Fruit fly (Drosophila melanogaster) whole organism, embryonic: ENCODE results near the gene CG13484.

ENCODE experiments used
- Ada2b ChIP-seq: fragments of 200-800 bp; sonication (Bioruptor generic); IDR thresholded peaks from 2 replicates; pipeline ENCODE4 v1.3.6; 2022; ENCODE audit warnings: missing biosample characterization, missing genetic modification characterization
- Aef1 ChIP-seq: fragments of 200-800 bp; sonication (Bioruptor generic); IDR thresholded peaks from 3 replicates; pipeline ENCODE4 v1.3.6; 2022; ENCODE audit warnings: missing biosample characterization, missing genetic modification characterization
- CG11456 ChIP-seq: fragments of 200-800 bp; sonication (Bioruptor generic); IDR thresholded peaks from 3 replicates; pipeline ENCODE4 v1.3.6; 2022; ENCODE audit warnings: missing biosample characterization, missing genetic modification characterization
- CG11696 ChIP-seq: fragments of 200-800 bp; sonication (Bioruptor generic); IDR thresholded peaks from 2 replicates; pipeline ENCODE4 v1.3.6; 2022; ENCODE audit warnings: missing biosample characterization, missing genetic modification characterization
- CG12659 ChIP-seq: fragments of 200-800 bp; sonication (Bioruptor generic); optimal IDR thresholded peaks from 3 replicates; lab custom pipeline; 2017; ENCODE audit warnings: mild to moderate bottlenecking, missing biosample characterization, missing genetic modification reagents, missing genetic modification characterization
- CG12744 ChIP-seq: fragments of 200-800 bp; sonication (Bioruptor generic); optimal IDR thresholded peaks from 2 replicates; lab custom pipeline; 2016; ENCODE audit warnings: missing biosample characterization, missing genetic modification characterization
- CG13296 ChIP-seq: fragments of 200-800 bp; sonication (Bioruptor generic); optimal IDR thresholded peaks from 3 replicates; lab custom pipeline; 2018; ENCODE audit warnings: missing biosample characterization, mild to moderate bottlenecking, missing genetic modification characterization
- CG16815 ChIP-seq: fragments of 200-800 bp; sonication (Bioruptor generic); optimal IDR thresholded peaks from 3 replicates; lab custom pipeline; 2017; ENCODE audit warnings: missing biosample characterization, mild to moderate bottlenecking, missing genetic modification characterization
- CG17186 ChIP-seq: fragments of 200-800 bp; sonication (Bioruptor generic); optimal IDR thresholded peaks from 3 replicates; lab custom pipeline; 2017; ENCODE audit warnings: missing biosample characterization, missing genetic modification reagents, missing genetic modification characterization
- CG2120 ChIP-seq: fragments of 200-800 bp; sonication (Bioruptor generic); optimal IDR thresholded peaks from 3 replicates; lab custom pipeline; 2016; ENCODE audit warnings: missing biosample characterization, missing genetic modification characterization
- CG2199 ChIP-seq: fragments of 200-800 bp; sonication (Bioruptor generic); IDR thresholded peaks from 3 replicates; pipeline ENCODE4 v1.3.6; 2022; ENCODE audit warnings: missing biosample characterization, missing genetic modification characterization
- CG31388 ChIP-seq: fragments of 200-800 bp; sonication (Bioruptor generic); optimal IDR thresholded peaks from 2 replicates; lab custom pipeline; 2016; ENCODE audit warnings: missing biosample characterization, missing genetic modification characterization
- CG3995 ChIP-seq: fragments of 200-800 bp; sonication (Bioruptor generic); optimal IDR thresholded peaks from 3 replicates; lab custom pipeline; 2016; ENCODE audit warnings: missing biosample characterization, missing genetic modification characterization
- CG5180 ChIP-seq: fragments of 200-800 bp; sonication (Bioruptor generic); optimal IDR thresholded peaks from 3 replicates; lab custom pipeline; 2017; ENCODE audit warnings: missing biosample characterization, missing genetic modification characterization, mild to moderate bottlenecking, moderate library complexity, missing genetic modification reagents
- CG7357 ChIP-seq: fragments of 200-800 bp; sonication (Bioruptor generic); IDR thresholded peaks from 3 replicates; pipeline ENCODE4 v1.3.6; 2022; ENCODE audit warnings: missing biosample characterization, missing genetic modification characterization
- CG7987 ChIP-seq: fragments of 200-800 bp; sonication (Bioruptor generic); optimal IDR thresholded peaks from 2 replicates; lab custom pipeline; 2018; ENCODE audit warnings: missing biosample characterization, mild to moderate bottlenecking, missing genetic modification characterization, moderate library complexity
- CTCF ChIP-seq: fragments of 200-800 bp; sonication (Bioruptor generic); optimal IDR thresholded peaks from 2 replicates; lab custom pipeline; 2017; ENCODE audit warnings: missing biosample characterization, mild to moderate bottlenecking, missing genetic modification characterization, moderate library complexity
- Dll ChIP-seq: fragments of 200-800 bp; sonication (Bioruptor generic); IDR thresholded peaks from 4 replicates; pipeline ENCODE4 v1.3.6; 2022; ENCODE audit warnings: missing biosample characterization, missing genetic modification characterization; ENCODE audit not compliant: partially characterized antibody
- Ets65A ChIP-seq: fragments of 200-800 bp; sonication (Bioruptor generic); peaks from one replicate; lab custom pipeline; 2016; ENCODE audit warnings: missing biosample characterization, missing genetic modification characterization
- Gsc ChIP-seq: fragments of 200-800 bp; sonication (Bioruptor generic); IDR thresholded peaks from 2 replicates; pipeline ENCODE4 v1.3.6; 2022; ENCODE audit warnings: missing biosample characterization, missing genetic modification characterization
- Hand ChIP-seq: fragments of 200-800 bp; sonication (Bioruptor generic); optimal IDR thresholded peaks from 2 replicates; lab custom pipeline; 2017; ENCODE audit warnings: mild to moderate bottlenecking, missing biosample characterization, missing genetic modification reagents, missing genetic modification characterization
- HmgZ ChIP-seq: fragments of 200-800 bp; sonication (Bioruptor generic); optimal IDR thresholded peaks from 2 replicates; lab custom pipeline; 2018; ENCODE audit warnings: missing biosample characterization, mild to moderate bottlenecking, missing genetic modification characterization
- Med ChIP-seq: fragments of 200-800 bp; sonication (Bioruptor generic); peaks from one replicate; lab custom pipeline; 2016; ENCODE audit warnings: missing biosample characterization, missing genetic modification characterization, mild to moderate bottlenecking, inconsistent platforms, moderate library complexity
- Oli ChIP-seq: fragments of 200-800 bp; sonication (Bioruptor generic); optimal IDR thresholded peaks from 2 replicates; lab custom pipeline; 2018; ENCODE audit warnings: missing biosample characterization, mild to moderate bottlenecking, missing genetic modification characterization, moderate library complexity
- Optix ChIP-seq: fragments of 200-800 bp; sonication (Bioruptor generic); IDR thresholded peaks from 3 replicates; pipeline ENCODE4 v1.3.6; 2022; ENCODE audit warnings: missing biosample characterization, missing genetic modification characterization
- Sin3A ChIP-seq: fragments of >200 bp; optimal IDR thresholded peaks from 2 replicates; lab custom pipeline; 2018
- bbx ChIP-seq: fragments of 200-800 bp; sonication (Bioruptor generic); IDR thresholded peaks from 2 replicates; pipeline ENCODE4 v1.3.6; 2022; ENCODE audit warnings: missing biosample characterization, missing genetic modification characterization; ENCODE audit not compliant: partially characterized antibody
- bsh ChIP-seq, 2 experiments: fragments of 200-800 bp; sonication (Bioruptor generic); optimal IDR thresholded peaks; 2 replicates each; lab custom pipeline; 2017 to 2018; ENCODE audit warnings: mild to moderate bottlenecking in 2 of 2, missing biosample characterization in 2 of 2, missing genetic modification characterization in 2 of 2, moderate library complexity in 1 of 2
- cg ChIP-seq: fragments of 200-800 bp; sonication (Bioruptor generic); optimal IDR thresholded peaks from 3 replicates; lab custom pipeline; 2019; ENCODE audit warnings: missing biosample characterization, mild to moderate bottlenecking, missing genetic modification characterization, moderate library complexity
- chinmo ChIP-seq: fragments of 200-800 bp; sonication (Bioruptor generic); IDR thresholded peaks from 4 replicates; pipeline ENCODE4 v1.3.6; 2022; ENCODE audit warnings: missing biosample characterization, missing genetic modification characterization; ENCODE audit not compliant: partially characterized antibody
- crc ChIP-seq: fragments of 200-800 bp; sonication (Bioruptor generic); optimal IDR thresholded peaks from 2 replicates; lab custom pipeline; 2016; ENCODE audit warnings: missing biosample characterization, missing genetic modification characterization
- exex ChIP-seq: fragments of 200-800 bp; sonication (Bioruptor generic); optimal IDR thresholded peaks from 4 replicates; lab custom pipeline; 2018; ENCODE audit warnings: missing biosample characterization, mild to moderate bottlenecking, missing genetic modification characterization, moderate library complexity
- fd96Cb ChIP-seq: fragments of 200-800 bp; sonication (Bioruptor generic); optimal IDR thresholded peaks from 2 replicates; lab custom pipeline; 2018; ENCODE audit warnings: missing biosample characterization, mild to moderate bottlenecking, missing genetic modification characterization, moderate library complexity
- gsb-n ChIP-seq: fragments of 200-800 bp; sonication (Bioruptor generic); optimal IDR thresholded peaks from 3 replicates; lab custom pipeline; 2018; ENCODE audit warnings: missing biosample characterization, mild to moderate bottlenecking, missing genetic modification characterization
- hbn ChIP-seq: fragments of 200-800 bp; sonication (Bioruptor generic); IDR thresholded peaks from 2 replicates; pipeline ENCODE4 v1.3.6; 2022; ENCODE audit warnings: missing biosample characterization, missing genetic modification characterization; ENCODE audit not compliant: partially characterized antibody
- kni ChIP-seq: fragments of 200-800 bp; sonication (Bioruptor generic); optimal IDR thresholded peaks from 3 replicates; lab custom pipeline; 2017; ENCODE audit warnings: mild to moderate bottlenecking, missing biosample characterization, missing genetic modification reagents, missing genetic modification characterization
- pb ChIP-seq: fragments of 200-800 bp; sonication (Bioruptor generic); optimal IDR thresholded peaks from 3 replicates; lab custom pipeline; 2016; ENCODE audit warnings: missing biosample characterization, missing genetic modification characterization
- psq ChIP-seq: fragments of 200-800 bp; sonication (Bioruptor generic); optimal IDR thresholded peaks from 2 replicates; lab custom pipeline; 2017; ENCODE audit warnings: missing biosample characterization, missing genetic modification characterization
- sd ChIP-seq: fragments of 200-800 bp; sonication (Bioruptor generic); optimal IDR thresholded peaks from 3 replicates; lab custom pipeline; 2018; ENCODE audit warnings: missing biosample characterization, mild to moderate bottlenecking, missing genetic modification characterization, moderate library complexity
- sens ChIP-seq: fragments of 200-800 bp; sonication (Bioruptor generic); peaks from one replicate; lab custom pipeline; 2016; ENCODE audit warnings: missing biosample characterization, missing genetic modification characterization
- so ChIP-seq: fragments of 200-800 bp; sonication (Bioruptor generic); IDR thresholded peaks from 3 replicates; pipeline ENCODE4 v1.3.6; 2022; ENCODE audit warnings: missing biosample characterization, missing genetic modification characterization
- sqz ChIP-seq: fragments of 200-800 bp; sonication (Bioruptor generic); optimal IDR thresholded peaks from 3 replicates; lab custom pipeline; 2018; ENCODE audit warnings: missing biosample characterization, mild to moderate bottlenecking, missing genetic modification characterization
- sr ChIP-seq: fragments of 200-800 bp; sonication (Bioruptor generic); IDR thresholded peaks from 3 replicates; pipeline ENCODE4 v1.3.6; 2022; ENCODE audit warnings: missing biosample characterization, missing genetic modification characterization
- stwl ChIP-seq: fragments of 200-800 bp; sonication (Bioruptor generic); optimal IDR thresholded peaks from 3 replicates; lab custom pipeline; 2018; ENCODE audit warnings: missing biosample characterization, mild to moderate bottlenecking, missing genetic modification characterization, moderate library complexity
- tin ChIP-seq: fragments of 200-800 bp; sonication (Bioruptor generic); optimal IDR thresholded peaks from 3 replicates; lab custom pipeline; 2016; ENCODE audit warnings: missing biosample characterization, missing genetic modification characterization
- tup ChIP-seq: fragments of 200-800 bp; sonication (Bioruptor generic); optimal IDR thresholded peaks from 2 replicates; lab custom pipeline; 2016; ENCODE audit warnings: missing biosample characterization, mild to moderate bottlenecking, missing genetic modification characterization, moderate library complexity
- unc-4 ChIP-seq: fragments of 200-800 bp; sonication (Bioruptor generic); IDR thresholded peaks from 2 replicates; pipeline ENCODE4 v1.3.6; 2022; ENCODE audit warnings: missing biosample characterization, missing genetic modification characterization; ENCODE audit not compliant: partially characterized antibody
- unpg ChIP-seq: fragments of 200-800 bp; sonication (Bioruptor generic); optimal IDR thresholded peaks from 3 replicates; lab custom pipeline; 2018; ENCODE audit warnings: missing biosample characterization, mild to moderate bottlenecking, missing genetic modification characterization, moderate library complexity
- yki ChIP-seq: fragments of >200 bp; optimal IDR thresholded peaks from 3 replicates; lab custom pipeline; 2018
- zfh2 ChIP-seq: fragments of 200-800 bp; sonication (Bioruptor generic); optimal IDR thresholded peaks from 2 replicates; lab custom pipeline; 2016; ENCODE audit warnings: missing biosample characterization, missing genetic modification characterization

Gene CG13484

DNA sequence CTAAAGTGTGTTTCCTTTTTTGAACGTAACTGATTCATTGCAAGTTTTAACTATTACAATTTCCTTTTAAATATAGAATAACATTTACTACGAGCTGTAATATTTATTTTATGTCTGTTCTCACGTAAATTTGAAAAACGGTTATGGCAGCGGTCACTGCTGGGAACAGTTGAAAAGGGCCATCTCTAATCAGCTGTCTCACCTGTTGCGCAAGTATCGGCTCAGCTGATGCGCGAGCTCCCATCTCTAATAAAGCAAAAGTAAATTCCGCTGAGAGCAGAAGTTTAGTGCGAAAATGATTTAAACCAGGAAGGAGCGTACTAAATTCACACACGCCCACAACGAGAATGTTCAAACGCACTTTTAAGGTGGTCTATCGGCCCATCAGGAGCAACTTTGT is 18.7 kb upstream of the CG13484 start, which contains the start of gene Pex1 (continued):
- TF ChIP-seq CG12659 (peak; percentile 20), Gsc (GFP tag; lab: Robert Waterston, UW) (no peak), CG17186 (GFP tag; lab: Kevin White, UChicago) (peak; percentile 74), Oli (tag; lab: Kevin White, UChicago) (no peak), CG3995 (GFP tag; lab: Kevin White, UChicago) (peak; percentile 91), CG2199 (GFP tag; lab: Robert Waterston, UW) (no peak), tin (GFP tag; lab: Kevin White, UChicago) (peak; percentile 46), stwl (tag; lab: Kevin White, UChicago) (peak; percentile 72), Ets65A (GFP tag; lab: Kevin White, UChicago) (no peak), CG7987 (GFP tag; lab: Kevin White, UChicago) (peak; percentile 6), CG11456 (0 out of 3 replicates have a peak, but pooled peaks have one; percentile 60), unc-4 (GFP tag; lab: Robert Waterston, UW) (peak; percentile 86), zfh2 (GFP tag; lab: Kevin White, UChicago) (no peak), CG31388 (GFP tag; lab: Kevin White, UChicago) (no peak), CG11696 (GFP tag; lab: Robert Waterston, UW) (no peak), hbn (GFP tag; lab: Robert Waterston, UW) (peak; percentile 70), Hand (GFP tag; lab: Kevin White, UChicago) (no peak), CG2120 (GFP tag; lab: Kevin White, UChicago) (no peak), sqz (no peak), CG13296 (GFP tag; lab: Kevin White, UChicago) (no peak)

DNA sequence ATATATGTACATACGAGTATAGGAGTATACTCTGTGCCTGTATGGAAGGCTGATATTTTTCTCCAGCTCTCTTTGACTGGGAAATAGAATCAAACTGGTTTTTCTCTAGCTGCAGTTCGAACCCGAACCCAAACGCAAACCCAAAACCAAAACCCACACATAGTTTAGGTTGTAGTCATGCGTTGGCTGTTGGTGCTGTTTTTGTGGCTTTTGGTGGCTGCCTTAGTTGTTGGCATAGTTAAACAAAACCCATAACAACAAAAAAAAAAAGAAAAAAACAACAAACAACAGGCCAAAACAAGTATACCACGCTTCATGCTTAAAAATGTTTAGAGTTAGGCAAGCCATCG is 11.2 kb upstream of the CG13484 start:
- TF ChIP-seq CG7357 (GFP tag; lab: Robert Waterston, UW) (no peak), crc (GFP tag; lab: Kevin White, UChicago) (no peak), sr (peak; percentile 58; the same call in 1 of the 3 replicates), psq (GFP tag; lab: Kevin White, UChicago) (no peak), unpg (GFP tag; lab: Kevin White, UChicago) (no peak), CG12744 (GFP tag; lab: Kevin White, UChicago) (no peak), CTCF (GFP tag; lab: Kevin White, UChicago) (no peak), cg (GFP tag; lab: Kevin White, UChicago) (peak; percentile 59), fd96Cb (no peak), bbx (GFP tag; lab: Robert Waterston, UW) (no peak), CG16815 (GFP tag; lab: Kevin White, UChicago) (no peak), bsh (GFP tag; optimal IDR thresholded peaks at IDR 0.05; lab: Kevin White, UChicago) (no peak), Aef1 (GFP tag; lab: Robert Waterston, UW) (no peak), Dll (GFP tag; lab: Robert Waterston, UW) (no peak), gsb-n (tag; lab: Kevin White, UChicago) (peak; percentile 15), kni (GFP tag; lab: Kevin White, UChicago) (peak; percentile 9), yki (no peak), so (GFP tag; lab: Robert Waterston, UW) (0 out of 3 replicates have a peak, but pooled peaks have one; percentile 8), exex (no peak), Optix (GFP tag; lab: Robert Waterston, UW) (no peak), CG5180 (peak; percentile 63), Med (GFP tag; lab: Kevin White, UChicago) (no peak), tup (no peak), pb (GFP tag; lab: Kevin White, UChicago) (no peak), Ada2b (GFP tag; lab: Robert Waterston, UW) (no peak), HmgZ (tag; lab: Kevin White, UChicago) (no peak), Sin3A (lab: Kevin White, UChicago) (no peak), sens (peak; percentile 30), sd (tag; lab: Kevin White, UChicago) (peak; percentile 67), sqz (peak; percentile 45), chinmo (GFP tag; lab: Robert Waterston, UW) (peak; percentile 69; the same call in 2 of the 4 replicates)
